Fruit fly (Drosophila melanogaster) whole organism, pupa: ENCODE results near the gene CG7992.

Experiments
- CG10348 ChIP-seq: fragments of 200-800 bp; sonication (Bioruptor generic); IDR thresholded peaks from 2 replicates; pipeline ENCODE4 v1.3.6; 2022; ENCODE audit warnings: missing biosample characterization, missing genetic modification characterization
- CG12605 ChIP-seq: fragments of 200-800 bp; sonication (Bioruptor generic); IDR thresholded peaks from 2 replicates; pipeline ENCODE4 v1.3.6; 2022; ENCODE audit warnings: missing biosample characterization, missing genetic modification characterization
- CG13204 ChIP-seq: fragments of 200-800 bp; sonication (Bioruptor generic); optimal IDR thresholded peaks from 2 replicates; lab custom pipeline; 2018; ENCODE audit warnings: missing biosample characterization, mild to moderate bottlenecking, missing genetic modification characterization, moderate library complexity
- CG14655 ChIP-seq: fragments of 200-800 bp; sonication (Bioruptor generic); optimal IDR thresholded peaks from 3 replicates; lab custom pipeline; 2017; ENCODE audit warnings: mild to moderate bottlenecking, missing biosample characterization, missing genetic modification reagents, missing genetic modification characterization
- CG15710 ChIP-seq: fragments of 200-800 bp; sonication (Bioruptor generic); optimal IDR thresholded peaks from 2 replicates; lab custom pipeline; 2018; ENCODE audit warnings: missing biosample characterization, mild to moderate bottlenecking, missing genetic modification characterization, moderate library complexity
- CG17806 ChIP-seq: fragments of 200-800 bp; sonication (Bioruptor generic); optimal IDR thresholded peaks from 2 replicates; lab custom pipeline; 2018; ENCODE audit warnings: missing biosample characterization, mild to moderate bottlenecking, missing genetic modification characterization, moderate library complexity
- CG32121 ChIP-seq: fragments of 200-800 bp; sonication (Bioruptor generic); IDR thresholded peaks from 2 replicates; pipeline ENCODE4 v1.3.6; 2022; ENCODE audit warnings: missing biosample characterization, missing genetic modification characterization
- CG34367 ChIP-seq: fragments of 200-800 bp; sonication (Bioruptor generic); optimal IDR thresholded peaks from 2 replicates; lab custom pipeline; 2018; ENCODE audit warnings: missing biosample characterization, mild to moderate bottlenecking, missing genetic modification characterization
- CG4496 ChIP-seq: fragments of 200-800 bp; sonication (Bioruptor generic); IDR thresholded peaks from 3 replicates; pipeline ENCODE4 v1.3.6; 2022; ENCODE audit warnings: missing biosample characterization, missing genetic modification characterization
- CG8159 ChIP-seq: fragments of 200-800 bp; sonication (Bioruptor generic); optimal IDR thresholded peaks from 3 replicates; lab custom pipeline; 2018; ENCODE audit warnings: missing biosample characterization, mild to moderate bottlenecking, missing genetic modification characterization, moderate library complexity
- CG8301 ChIP-seq: fragments of 200-800 bp; sonication (Bioruptor generic); optimal IDR thresholded peaks from 2 replicates; lab custom pipeline; 2018; ENCODE audit warnings: missing biosample characterization, mild to moderate bottlenecking, missing genetic modification characterization
- CG9948 ChIP-seq: fragments of 200-800 bp; sonication (Bioruptor generic); optimal IDR thresholded peaks from 2 replicates; lab custom pipeline; 2018; ENCODE audit warnings: missing biosample characterization, mild to moderate bottlenecking, missing genetic modification characterization, moderate library complexity
- D1 ChIP-seq: fragments of 200-800 bp; sonication (Bioruptor generic); optimal IDR thresholded peaks from 2 replicates; lab custom pipeline; 2018; ENCODE audit warnings: missing biosample characterization, mild to moderate bottlenecking, missing genetic modification characterization, moderate library complexity
- EcR ChIP-seq: fragments of 200-800 bp; sonication (Bioruptor generic); optimal IDR thresholded peaks from 3 replicates; lab custom pipeline; 2019; ENCODE audit warnings: missing biosample characterization, missing genetic modification characterization, mild to moderate bottlenecking, moderate library complexity, missing genetic modification reagents
- Ets98B ChIP-seq: fragments of 200-800 bp; sonication (Bioruptor generic); IDR thresholded peaks from 2 replicates; pipeline ENCODE4 v1.3.6; 2022; ENCODE audit warnings: missing biosample characterization, missing genetic modification characterization
- Pif1A ChIP-seq: fragments of 200-800 bp; sonication (Bioruptor generic); optimal IDR thresholded peaks from 3 replicates; lab custom pipeline; 2016; ENCODE audit warnings: missing biosample characterization, missing genetic modification characterization
- Pif1B ChIP-seq: fragments of 200-800 bp; sonication (Bioruptor generic); optimal IDR thresholded peaks from 3 replicates; lab custom pipeline; 2016; ENCODE audit warnings: missing biosample characterization, missing genetic modification characterization
- Snoo ChIP-seq: fragments of 200-800 bp; sonication (Bioruptor generic); optimal IDR thresholded peaks from 3 replicates; lab custom pipeline; 2017; ENCODE audit warnings: missing biosample characterization, mild to moderate bottlenecking, missing genetic modification characterization, inconsistent platforms
- fd96Ca ChIP-seq: fragments of 200-800 bp; sonication (Bioruptor generic); IDR thresholded peaks from 3 replicates; pipeline ENCODE4 v1.3.6; 2022; ENCODE audit warnings: missing biosample characterization, missing genetic modification characterization
- gl ChIP-seq: fragments of 200-800 bp; sonication (Bioruptor generic); optimal IDR thresholded peaks from 2 replicates; lab custom pipeline; 2018; ENCODE audit warnings: missing biosample characterization, mild to moderate bottlenecking, missing genetic modification characterization
- rn ChIP-seq: fragments of 200-800 bp; sonication (Bioruptor generic); IDR thresholded peaks from 2 replicates; pipeline ENCODE4 v1.3.6; 2022; ENCODE audit warnings: missing biosample characterization, missing genetic modification characterization

The CG7992 gene

dm6 chrX:19212954-19213353, 34.1 kb downstream of the CG7992 start, which contains the start of gene Mur18B:
Gene Mur18B (plus strand): TSS chrX:19213254.
- TF ChIP-seq EcR (GFP tag; lab: Kevin White, UChicago): no peak
- no peak for TF ChIP-seq D1 (tag; lab: Kevin White, UChicago)
- no peak for TF ChIP-seq CG13204 (GFP tag; lab: Kevin White, UChicago)
- TF ChIP-seq CG15710: no peak
- TF ChIP-seq CG8159: no peak
- no peak for TF ChIP-seq CG12605
- TF ChIP-seq Snoo (tag; lab: Kevin White, UChicago): no peak
- no peak for TF ChIP-seq Pif1A
- TF ChIP-seq Ets98B (GFP tag; lab: Robert Waterston, UW): no peak
- TF ChIP-seq CG17806 (tag; lab: Kevin White, UChicago): no peak
- no peak for TF ChIP-seq CG32121 (GFP tag; lab: Robert Waterston, UW)
- TF ChIP-seq CG34367 (tag; lab: Kevin White, UChicago): no peak
- TF ChIP-seq gl: no peak
- no peak for TF ChIP-seq Pif1B (GFP tag; lab: Kevin White, UChicago)
- no peak for TF ChIP-seq rn (GFP tag; lab: Robert Waterston, UW)
- no peak for TF ChIP-seq CG8301 (tag; lab: Kevin White, UChicago)
- TF ChIP-seq CG14655 (GFP tag; lab: Kevin White, UChicago): no peak
- no peak for TF ChIP-seq fd96Ca
- TF ChIP-seq CG4496 (GFP tag; lab: Robert Waterston, UW): no peak
- TF ChIP-seq CG9948 (tag; lab: Kevin White, UChicago): no peak

dm6 chrX:19211982-19212381, 35.1 kb downstream of the CG7992 start, which contains the start of gene CG14195:
Gene CG14195 (minus strand): TSS chrX:19212082.
- TF ChIP-seq EcR (GFP tag; lab: Kevin White, UChicago) (no peak), CG15710 (no peak), CG13204 (GFP tag; lab: Kevin White, UChicago) (no peak), CG17806 (tag; lab: Kevin White, UChicago) (no peak), D1 (tag; lab: Kevin White, UChicago) (no peak), CG10348 (GFP tag; lab: Robert Waterston, UW) (no peak), Snoo (tag; lab: Kevin White, UChicago) (no peak), CG34367 (tag; lab: Kevin White, UChicago) (no peak), CG4496 (GFP tag; lab: Robert Waterston, UW) (no peak), Pif1A (no peak), rn (GFP tag; lab: Robert Waterston, UW) (no peak), CG8159 (no peak), Ets98B (GFP tag; lab: Robert Waterston, UW) (no peak), CG12605 (no peak), CG8301 (tag; lab: Kevin White, UChicago) (no peak), fd96Ca (no peak), Pif1B (GFP tag; lab: Kevin White, UChicago) (no peak), CG14655 (GFP tag; lab: Kevin White, UChicago) (no peak), CG32121 (GFP tag; lab: Robert Waterston, UW) (no peak)

- TF ChIP-seq D1 (tag; lab: Kevin White, UChicago) (peak; percentile 62), EcR (GFP tag; lab: Kevin White, UChicago) (no peak), CG17806 (tag; lab: Kevin White, UChicago) (no peak), CG4496 (GFP tag; lab: Robert Waterston, UW) (0 out of 3 replicates have a peak, but pooled peaks have one; percentile 11), CG14655 (GFP tag; lab: Kevin White, UChicago) (no peak), fd96Ca (no peak)
- TF ChIP-seq, all 21 proteins: peak for 2
Measured at dm6 chrX:19208014-19208413, 39.0 kb downstream of the CG7992 start, which contains the start of gene Ulp1. Gene Ulp1 (minus strand): TSS chrX:19208187.

dm6 chrX:19201630-19202029, 45.4 kb downstream of the CG7992 start, which contains the start of gene CG7990:
Gene CG7990 (minus strand): TSS chrX:19201979.
- no peak for TF ChIP-seq CG8301 (tag; lab: Kevin White, UChicago)
- no peak for TF ChIP-seq CG4496 (GFP tag; lab: Robert Waterston, UW)
